Worm (Caenorhabditis elegans) whole organism, early embryonic: ENCODE data around the gene lin-9.

Experiments
- B0310.2 ChIP-seq: sonication (generic microtip); optimal IDR thresholded peaks from 2 replicates; lab custom pipeline; 2016; ENCODE audit warnings: mild to moderate bottlenecking, missing genetic modification characterization, missing compliant biosample characterization
- F13C5.2 ChIP-seq: sonication (generic microtip); optimal IDR thresholded peaks from 2 replicates; lab custom pipeline; 2017; ENCODE audit warnings: mild to moderate bottlenecking, missing genetic modification characterization, inconsistent platforms, missing compliant biosample characterization
- aly-1 ChIP-seq: sonication (generic microtip); optimal IDR thresholded peaks from 2 replicates; lab custom pipeline; 2016; ENCODE audit warnings: missing genetic modification characterization, missing compliant biosample characterization
- ama-1 ChIP-seq: fragments of 150-350 bp; optimal IDR thresholded peaks from 2 replicates; lab custom pipeline; 2014
- ceh-13 ChIP-seq: fragments of 200-800 bp; sonication (Bioruptor generic); optimal IDR thresholded peaks from 2 replicates; lab custom pipeline; 2018; ENCODE audit warnings: mild to moderate bottlenecking, missing genetic modification characterization, missing compliant biosample characterization
- ceh-36 ChIP-seq: sonication (generic microtip); optimal IDR thresholded peaks from 2 replicates; lab custom pipeline; 2016; ENCODE audit warnings: missing genetic modification characterization, inconsistent platforms, missing compliant biosample characterization
- ets-7 ChIP-seq: sonication (generic microtip); optimal IDR thresholded peaks from 2 replicates; lab custom pipeline; 2016; ENCODE audit warnings: missing genotype, missing genetic modification characterization, missing compliant biosample characterization
- flt-1 ChIP-seq: fragments of 200-800 bp; sonication (Bioruptor generic); IDR thresholded peaks from 2 replicates; pipeline ENCODE4 v1.3.6; 2022; ENCODE audit warnings: missing genetic modification characterization, missing compliant biosample characterization
- hmbx-1 ChIP-seq: sonication (generic microtip); optimal IDR thresholded peaks from 2 replicates; lab custom pipeline; 2016; ENCODE audit warnings: mild to moderate bottlenecking, missing genetic modification characterization, missing compliant biosample characterization
- hmg-4 ChIP-seq: fragments of 200-800 bp; sonication (Bioruptor generic); optimal IDR thresholded peaks from 2 replicates; lab custom pipeline; 2018; ENCODE audit warnings: mild to moderate bottlenecking, missing genetic modification characterization, missing compliant biosample characterization
- hnd-1 ChIP-seq: sonication (generic microtip); optimal IDR thresholded peaks from 2 replicates; lab custom pipeline; 2016; ENCODE audit warnings: missing genetic modification characterization, missing compliant biosample characterization
- pes-1 ChIP-seq: fragments of 200-800 bp; sonication (Bioruptor generic); IDR thresholded peaks from 2 replicates; pipeline ENCODE4 v1.3.6; 2022; ENCODE audit warnings: missing genetic modification reagents, missing genetic modification characterization, missing compliant biosample characterization
- scrt-1 ChIP-seq: fragments of 200-800 bp; sonication (Bioruptor generic); IDR thresholded peaks from 2 replicates; pipeline ENCODE4 v1.3.6; 2022; ENCODE audit warnings: missing genetic modification characterization, missing compliant biosample characterization
- sea-1 ChIP-seq: fragments of 200-800 bp; sonication (Bioruptor generic); conservative IDR thresholded peaks from 2 replicates; pipeline ENCODE4 v1.3.6; 2022; ENCODE audit warnings: missing genetic modification characterization, missing compliant biosample characterization
- tbx-11 ChIP-seq: fragments of 200-800 bp; sonication (Bioruptor generic); IDR thresholded peaks from 2 replicates; pipeline ENCODE4 v1.3.6; 2022; ENCODE audit warnings: missing genetic modification characterization, missing compliant biosample characterization
- tbx-37 ChIP-seq: fragments of 200-800 bp; sonication (Bioruptor generic); conservative IDR thresholded peaks from 2 replicates; pipeline ENCODE4 v1.3.6; 2022; ENCODE audit warnings: missing genetic modification reagents, missing genetic modification characterization, missing compliant biosample characterization
- tra-4 ChIP-seq: sonication (generic microtip); optimal IDR thresholded peaks from 2 replicates; lab custom pipeline; 2017; ENCODE audit warnings: missing genetic modification characterization, missing compliant biosample characterization

Gene lin-9

ce11 chrIII:8893464-8893863, 10.5 kb downstream of the lin-9 start, which contains the start of gene ZK637.4:
Gene ZK637.4, plus strand, starts transcription at chrIII:8893764.
- no peak for TF ChIP-seq ama-1 (lab: Kevin White, UChicago)
- TF ChIP-seq hmg-4 (GFP tag; lab: Kevin White, UChicago): no peak
- no peak for TF ChIP-seq tbx-11 (GFP tag; lab: Robert Waterston, UW)
- no peak for TF ChIP-seq hnd-1 (tag; lab: Kevin White, UChicago)
- TF ChIP-seq scrt-1: no peak
- TF ChIP-seq hmbx-1 (tag; lab: Kevin White, UChicago): no peak
- TF ChIP-seq pes-1 (GFP tag; lab: Robert Waterston, UW): no peak
- no peak for TF ChIP-seq ceh-36 (tag; lab: Kevin White, UChicago)
- TF ChIP-seq B0310.2 (tag; lab: Kevin White, UChicago): no peak
- TF ChIP-seq sea-1: no peak
- TF ChIP-seq F13C5.2 (tag; lab: Kevin White, UChicago): no peak
- TF ChIP-seq tbx-37: no peak
- no peak for TF ChIP-seq ceh-13 (GFP tag; lab: Kevin White, UChicago)
- TF ChIP-seq flt-1: no peak
- no peak for TF ChIP-seq aly-1 (tag; lab: Kevin White, UChicago)
- TF ChIP-seq ets-7: no peak

- TF ChIP-seq F13C5.2 (tag; lab: Kevin White, UChicago) (no peak), scrt-1 (no peak), tbx-11 (GFP tag; lab: Robert Waterston, UW) (no peak), hmbx-1 (tag; lab: Kevin White, UChicago) (no peak), tra-4 (tag; lab: Kevin White, UChicago) (no peak), hmg-4 (GFP tag; lab: Kevin White, UChicago) (no peak), ceh-13 (GFP tag; lab: Kevin White, UChicago) (no peak), sea-1 (no peak), B0310.2 (tag; lab: Kevin White, UChicago) (no peak), ceh-36 (tag; lab: Kevin White, UChicago) (no peak), hnd-1 (tag; lab: Kevin White, UChicago) (no peak), aly-1 (tag; lab: Kevin White, UChicago) (no peak), tbx-37 (no peak), pes-1 (GFP tag; lab: Robert Waterston, UW) (no peak)
Measured at ce11 chrIII:8889931-8890330, 14.0 kb downstream of the lin-9 start, which contains the start of gene lnkn-1. Gene lnkn-1, plus strand, starts transcription at chrIII:8890231.

ce11 chrIII:8888956-8889355, 15.0 kb downstream of the lin-9 start, which contains the start of gene ZK637.14:
Gene ZK637.14, minus strand, starts transcription at chrIII:8889156.
- TF ChIP-seq hnd-1 (tag; lab: Kevin White, UChicago) (no peak), F13C5.2 (tag; lab: Kevin White, UChicago) (peak; percentile 39), B0310.2 (tag; lab: Kevin White, UChicago) (no peak)

ce11 chrIII:8887184-8887801, 16.6 kb downstream of the lin-9 start, which contains the start of gene famh-136:
Gene famh-136, plus strand, starts transcription at chrIII:8887751.
- no peak for TF ChIP-seq aly-1 (tag; lab: Kevin White, UChicago)
- TF ChIP-seq tbx-11 (GFP tag; lab: Robert Waterston, UW): 0 out of 2 replicates have a peak, but pooled peaks have one; percentile 12
- TF ChIP-seq tbx-37: no peak; the same call in 1 of the 2 replicates
- TF ChIP-seq ceh-13 (GFP tag; lab: Kevin White, UChicago): no peak
- TF ChIP-seq sea-1: no peak
- TF ChIP-seq scrt-1: peak; percentile 57; the same call in 1 of the 2 replicates
- TF ChIP-seq ama-1 (lab: Kevin White, UChicago): no peak
- no peak for TF ChIP-seq hmg-4 (GFP tag; lab: Kevin White, UChicago)
- TF ChIP-seq tra-4 (tag; lab: Kevin White, UChicago): no peak
- peak; percentile 79 for TF ChIP-seq F13C5.2 (tag; lab: Kevin White, UChicago)
- TF ChIP-seq ets-7: no peak
- TF ChIP-seq hmbx-1 (tag; lab: Kevin White, UChicago): no peak
- no peak for TF ChIP-seq hnd-1 (tag; lab: Kevin White, UChicago)
- 0 out of 2 replicates have a peak, but pooled peaks have one; percentile 33 for TF ChIP-seq flt-1
- TF ChIP-seq ceh-36 (tag; lab: Kevin White, UChicago): peak; percentile 12
- TF ChIP-seq B0310.2 (tag; lab: Kevin White, UChicago): no peak
- TF ChIP-seq pes-1 (GFP tag; lab: Robert Waterston, UW): peak; percentile 67

ce11 chrIII:8886309-8886708, 17.6 kb downstream of the lin-9 start:
- no peak for TF ChIP-seq F13C5.2 (tag; lab: Kevin White, UChicago)
- TF ChIP-seq ceh-36 (tag; lab: Kevin White, UChicago): no peak
- no peak for TF ChIP-seq tbx-37
- no peak for TF ChIP-seq tbx-11 (GFP tag; lab: Robert Waterston, UW)
- no peak for TF ChIP-seq pes-1 (GFP tag; lab: Robert Waterston, UW)
- TF ChIP-seq ceh-13 (GFP tag; lab: Kevin White, UChicago): no peak
- no peak for TF ChIP-seq tra-4 (tag; lab: Kevin White, UChicago)
- no peak for TF ChIP-seq hnd-1 (tag; lab: Kevin White, UChicago)

- no peak for TF ChIP-seq aly-1 (tag; lab: Kevin White, UChicago)
- no peak for TF ChIP-seq F13C5.2 (tag; lab: Kevin White, UChicago)
- no peak for TF ChIP-seq ets-7
- no peak for TF ChIP-seq ama-1 (lab: Kevin White, UChicago)
- TF ChIP-seq pes-1 (GFP tag; lab: Robert Waterston, UW): no peak
- TF ChIP-seq sea-1: no peak
- no peak for TF ChIP-seq tbx-11 (GFP tag; lab: Robert Waterston, UW)
- no peak for TF ChIP-seq B0310.2 (tag; lab: Kevin White, UChicago)
- no peak for TF ChIP-seq hmbx-1 (tag; lab: Kevin White, UChicago)
- no peak for TF ChIP-seq ceh-13 (GFP tag; lab: Kevin White, UChicago)
- no peak for TF ChIP-seq ceh-36 (tag; lab: Kevin White, UChicago)
- TF ChIP-seq tbx-37: no peak
- TF ChIP-seq tra-4 (tag; lab: Kevin White, UChicago): no peak
- TF ChIP-seq scrt-1: no peak
- TF ChIP-seq hnd-1 (tag; lab: Kevin White, UChicago): no peak
Measured at ce11 chrIII:8885150-8885549, 18.8 kb downstream of the lin-9 start, which contains the start of gene svop-1. Gene svop-1, minus strand, starts transcription at chrIII:8885488.
